Fruit fly (Drosophila melanogaster) whole organism, embryonic: Measurements from ENCODE around the gene CG10702.

Source experiments
- Bgb ChIP-seq: fragments of 200-800 bp; sonication (Bioruptor generic); IDR thresholded peaks from 2 replicates; pipeline ENCODE4 v1.3.6; 2022; ENCODE audit warnings: missing biosample characterization, missing genetic modification characterization; ENCODE audit not compliant: partially characterized antibody
- CG12391 ChIP-seq: fragments of 200-800 bp; sonication (Bioruptor generic); optimal IDR thresholded peaks from 3 replicates; lab custom pipeline; 2018; ENCODE audit warnings: missing biosample characterization, mild to moderate bottlenecking, missing genetic modification characterization, moderate library complexity
- CG12659 ChIP-seq: fragments of 200-800 bp; sonication (Bioruptor generic); optimal IDR thresholded peaks from 3 replicates; lab custom pipeline; 2017; ENCODE audit warnings: mild to moderate bottlenecking, missing biosample characterization, missing genetic modification reagents, missing genetic modification characterization
- CG12769 ChIP-seq: fragments of 200-800 bp; sonication (Bioruptor generic); optimal IDR thresholded peaks from 2 replicates; lab custom pipeline; 2019; ENCODE audit warnings: missing biosample characterization, mild to moderate bottlenecking, missing genetic modification characterization, moderate library complexity
- CG13424 ChIP-seq: fragments of 200-800 bp; sonication (Bioruptor generic); optimal IDR thresholded peaks from 2 replicates; lab custom pipeline; 2019; ENCODE audit warnings: missing biosample characterization, mild to moderate bottlenecking, missing genetic modification characterization, moderate library complexity
- CG13775 ChIP-seq: fragments of 200-800 bp; sonication (Bioruptor generic); optimal IDR thresholded peaks from 3 replicates; lab custom pipeline; 2017; ENCODE audit warnings: missing biosample characterization, mild to moderate bottlenecking, missing genetic modification characterization
- CG14014 ChIP-seq: fragments of 200-800 bp; sonication (Bioruptor generic); IDR thresholded peaks from 2 replicates; pipeline ENCODE4 v1.3.6; 2022; ENCODE audit warnings: missing biosample characterization, missing genetic modification characterization
- CG14860 ChIP-seq: fragments of 200-800 bp; sonication (Bioruptor generic); IDR thresholded peaks from 3 replicates; pipeline ENCODE4 v1.3.6; 2022; ENCODE audit warnings: missing biosample characterization, missing genetic modification characterization; ENCODE audit not compliant: partially characterized antibody
- CG17361 ChIP-seq: fragments of 200-800 bp; sonication (Bioruptor generic); IDR thresholded peaks from 3 replicates; pipeline ENCODE4 v1.3.6; 2022; ENCODE audit warnings: missing biosample characterization, missing genetic modification characterization
- CG18619 ChIP-seq: fragments of 200-800 bp; sonication (Bioruptor generic); optimal IDR thresholded peaks from 3 replicates; lab custom pipeline; 2017; ENCODE audit warnings: missing biosample characterization, mild to moderate bottlenecking, missing genetic modification characterization
- CG2678 ChIP-seq: fragments of 200-800 bp; sonication (Bioruptor generic); optimal IDR thresholded peaks from 3 replicates; lab custom pipeline; 2019; ENCODE audit warnings: missing biosample characterization, mild to moderate bottlenecking, missing genetic modification characterization, moderate library complexity
- CG2712 ChIP-seq: fragments of 200-800 bp; optimal IDR thresholded peaks from 3 replicates; lab custom pipeline; 2019; ENCODE audit warnings: missing biosample characterization, mild to moderate bottlenecking, missing genetic modification characterization, moderate library complexity
- CG30403 ChIP-seq: fragments of 200-800 bp; sonication (Bioruptor generic); optimal IDR thresholded peaks from 3 replicates; lab custom pipeline; 2016; ENCODE audit warnings: missing biosample characterization, missing genetic modification characterization
- CG6175 ChIP-seq: fragments of 200-800 bp; sonication (Bioruptor generic); IDR thresholded peaks from 3 replicates; pipeline ENCODE4 v1.3.6; 2022; ENCODE audit warnings: missing biosample characterization, missing genetic modification characterization
- CG6689 ChIP-seq: fragments of 200-800 bp; sonication (Bioruptor generic); IDR thresholded peaks from 2 replicates; pipeline ENCODE4 v1.3.6; 2022; ENCODE audit warnings: missing biosample characterization, missing genetic modification characterization
- CG7556 ChIP-seq: fragments of 200-800 bp; sonication (Bioruptor generic); optimal IDR thresholded peaks from 2 replicates; lab custom pipeline; 2017; ENCODE audit warnings: missing biosample characterization, mild to moderate bottlenecking, missing genetic modification characterization
- CG7839 ChIP-seq: fragments of 200-800 bp; sonication (Bioruptor generic); optimal IDR thresholded peaks from 3 replicates; lab custom pipeline; 2018; ENCODE audit warnings: missing biosample characterization, mild to moderate bottlenecking, missing genetic modification characterization, moderate library complexity
- CG9727 ChIP-seq: fragments of 200-800 bp; sonication (Bioruptor generic); optimal IDR thresholded peaks from 3 replicates; lab custom pipeline; 2017; ENCODE audit warnings: missing biosample characterization, mild to moderate bottlenecking, missing genetic modification characterization
- CG9817 ChIP-seq: fragments of 200-800 bp; sonication (Bioruptor generic); optimal IDR thresholded peaks from 2 replicates; lab custom pipeline; 2018; ENCODE audit warnings: missing biosample characterization, mild to moderate bottlenecking, missing genetic modification characterization, moderate library complexity
- CoRest ChIP-seq: fragments of 200-800 bp; sonication (Bioruptor generic); optimal IDR thresholded peaks from 3 replicates; lab custom pipeline; 2018; ENCODE audit warnings: missing biosample characterization, mild to moderate bottlenecking, missing genetic modification characterization, moderate library complexity
- Drgx ChIP-seq: fragments of 200-800 bp; sonication (Bioruptor generic); IDR thresholded peaks from 2 replicates; pipeline ENCODE4 v1.3.6; 2022; ENCODE audit warnings: missing biosample characterization, missing genetic modification characterization
- Eip74EF ChIP-seq, 2 experiments: fragments of 200-800 bp in 1 of 2; fragments of >200 bp in 1 of 2; sonication (Bioruptor generic) in 1 of 2; optimal IDR thresholded peaks; 2 replicates each; lab custom pipeline; 2017 to 2019; ENCODE audit warnings: missing biosample characterization in 2 of 2, missing genetic modification characterization in 2 of 2, mild to moderate bottlenecking in 1 of 2, moderate library complexity in 1 of 2
- Fer1 ChIP-seq: fragments of 200-800 bp; sonication (Bioruptor generic); optimal IDR thresholded peaks from 2 replicates; lab custom pipeline; 2017; ENCODE audit warnings: missing biosample characterization, mild to moderate bottlenecking, missing genetic modification characterization
- Nf-YA ChIP-seq: fragments of 200-800 bp; sonication (Bioruptor generic); IDR thresholded peaks from 2 replicates; pipeline ENCODE4 v1.3.6; 2022; ENCODE audit warnings: missing biosample characterization, missing genetic modification characterization
- NfI ChIP-seq: fragments of 200-800 bp; sonication (Bioruptor generic); optimal IDR thresholded peaks from 3 replicates; lab custom pipeline; 2018; ENCODE audit warnings: missing biosample characterization, mild to moderate bottlenecking, missing genetic modification characterization, moderate library complexity
- Oli ChIP-seq: fragments of 200-800 bp; sonication (Bioruptor generic); optimal IDR thresholded peaks from 2 replicates; lab custom pipeline; 2018; ENCODE audit warnings: missing biosample characterization, mild to moderate bottlenecking, missing genetic modification characterization, moderate library complexity
- Sin3A ChIP-seq: fragments of >200 bp; optimal IDR thresholded peaks from 2 replicates; lab custom pipeline; 2018
- Sox102F ChIP-seq: fragments of 200-800 bp; sonication (Bioruptor generic); optimal IDR thresholded peaks from 2 replicates; lab custom pipeline; 2018; ENCODE audit warnings: missing biosample characterization, mild to moderate bottlenecking, missing genetic modification characterization, moderate library complexity
- ac ChIP-seq: fragments of 200-800 bp; sonication (Bioruptor generic); optimal IDR thresholded peaks from 3 replicates; lab custom pipeline; 2017; ENCODE audit warnings: missing biosample characterization, mild to moderate bottlenecking, missing genetic modification characterization
- ara ChIP-seq: fragments of 200-800 bp; sonication (Bioruptor generic); IDR thresholded peaks from 2 replicates; pipeline ENCODE4 v1.3.6; 2022; ENCODE audit warnings: missing biosample characterization, missing genetic modification characterization
- bbx ChIP-seq: fragments of 200-800 bp; sonication (Bioruptor generic); IDR thresholded peaks from 2 replicates; pipeline ENCODE4 v1.3.6; 2022; ENCODE audit warnings: missing biosample characterization, missing genetic modification characterization; ENCODE audit not compliant: partially characterized antibody
- bcd ChIP-seq: fragments of 200-800 bp; sonication (Bioruptor generic); optimal IDR thresholded peaks from 2 replicates; lab custom pipeline; 2017; ENCODE audit warnings: missing biosample characterization, mild to moderate bottlenecking, missing genetic modification characterization
- cad ChIP-seq: fragments of >200 bp; optimal IDR thresholded peaks from 2 replicates; lab custom pipeline; 2017; ENCODE audit warnings: missing biosample characterization, missing genetic modification characterization
- dpn ChIP-seq, 2 experiments: fragments of 200-800 bp; sonication (Bioruptor generic); optimal IDR thresholded peaks; 3 replicates each; lab custom pipeline; 2016; ENCODE audit warnings: missing biosample characterization in 2 of 2, missing genetic modification characterization in 2 of 2
- fd96Cb ChIP-seq: fragments of 200-800 bp; sonication (Bioruptor generic); optimal IDR thresholded peaks from 2 replicates; lab custom pipeline; 2018; ENCODE audit warnings: missing biosample characterization, mild to moderate bottlenecking, missing genetic modification characterization, moderate library complexity
- ftz-f1 ChIP-seq: fragments of 200-800 bp; sonication (Bioruptor generic); optimal IDR thresholded peaks from 2 replicates; lab custom pipeline; 2016; ENCODE audit warnings: missing biosample characterization, missing genetic modification characterization
- gem ChIP-seq: fragments of 200-800 bp; sonication (Bioruptor generic); optimal IDR thresholded peaks from 2 replicates; lab custom pipeline; 2019; ENCODE audit warnings: missing biosample characterization, mild to moderate bottlenecking, missing genetic modification characterization, moderate library complexity
- ham ChIP-seq: fragments of 200-800 bp; sonication (Bioruptor generic); IDR thresholded peaks from 2 replicates; pipeline ENCODE4 v1.3.6; 2022; ENCODE audit warnings: missing biosample characterization, missing genetic modification characterization
- ind ChIP-seq: fragments of 200-800 bp; sonication (Bioruptor generic); optimal IDR thresholded peaks from 3 replicates; lab custom pipeline; 2016; ENCODE audit warnings: missing biosample characterization, missing genetic modification characterization
- lilli ChIP-seq: fragments of 200-800 bp; sonication (Bioruptor generic); optimal IDR thresholded peaks from 3 replicates; lab custom pipeline; 2016; ENCODE audit warnings: missing biosample characterization, missing genetic modification characterization
- lola ChIP-seq, 3 experiments: fragments of >200 bp in 2 of 3; fragments of 200-800 bp in 1 of 3; sonication (Bioruptor generic) in 1 of 3; optimal IDR thresholded peaks; 2 replicates each; lab custom pipeline; 2017 to 2019; ENCODE audit warnings: missing biosample characterization in 3 of 3, missing genetic modification characterization in 3 of 3, mild to moderate bottlenecking in 1 of 3, moderate library complexity in 1 of 3
- row ChIP-seq: fragments of 200-800 bp; sonication (Bioruptor generic); IDR thresholded peaks from 3 replicates; pipeline ENCODE4 v1.3.6; 2022; ENCODE audit warnings: missing biosample characterization, missing genetic modification characterization
- sens ChIP-seq: fragments of 200-800 bp; sonication (Bioruptor generic); peaks from one replicate; lab custom pipeline; 2016; ENCODE audit warnings: missing biosample characterization, missing genetic modification characterization
- zf30C ChIP-seq: fragments of 200-800 bp; sonication (Bioruptor generic); optimal IDR thresholded peaks from 3 replicates; lab custom pipeline; 2018; ENCODE audit warnings: missing biosample characterization, mild to moderate bottlenecking, missing genetic modification characterization
- zfh1 ChIP-seq: fragments of 200-800 bp; sonication (Bioruptor generic); IDR thresholded peaks from 3 replicates; pipeline ENCODE4 v1.3.6; 2022; ENCODE audit warnings: missing biosample characterization, missing genetic modification characterization
- zfh2 ChIP-seq: fragments of 200-800 bp; sonication (Bioruptor generic); optimal IDR thresholded peaks from 2 replicates; lab custom pipeline; 2016; ENCODE audit warnings: missing biosample characterization, missing genetic modification characterization

CG10702 gene

dm6 chr2L:19036105-19036714 lies 33.4 kb downstream of the CG10702 start (continued):
- TF ChIP-seq CG12391 (tag; lab: Kevin White, UChicago) (peak; percentile 15), CG2712 (peak; percentile 14), CG7556 (GFP tag; lab: Kevin White, UChicago) (peak; percentile 49), ac (GFP tag; lab: Kevin White, UChicago) (no peak), zfh1 (no peak), dpn (GFP tag; optimal IDR thresholded peaks at IDR 0.05; lab: Kevin White, UChicago) (peak in 1 of 2 experiments; percentile 8), CG17361 (GFP tag; lab: Robert Waterston, UW) (0 out of 3 replicates have a peak, but pooled peaks have one; percentile 25), Nf-YA (GFP tag; lab: Robert Waterston, UW) (no peak), ham (no peak), zf30C (GFP tag; lab: Kevin White, UChicago) (no peak), cad (GFP tag; lab: Kevin White, UChicago) (peak; percentile 1), CG14860 (GFP tag; lab: Robert Waterston, UW) (no peak), Eip74EF (GFP tag; optimal IDR thresholded peaks at IDR 0.05; lab: Kevin White, UChicago) (peak in 1 of 2 experiments; percentile 1), CG12659 (GFP tag; lab: Kevin White, UChicago) (peak; percentile 2), zfh2 (GFP tag; lab: Kevin White, UChicago) (no peak), CG18619 (peak; percentile 11), CG12769 (tag; lab: Kevin White, UChicago) (peak; percentile 91), sens (GFP tag; lab: Kevin White, UChicago) (peak; percentile 81), gem (peak; percentile 45), ind (GFP tag; lab: Kevin White, UChicago) (peak; percentile 13), CG9817 (tag; lab: Kevin White, UChicago) (no peak), lilli (GFP tag; lab: Kevin White, UChicago) (peak; percentile 26), CG6689 (no peak), ftz-f1 (peak; percentile 47), CG13424 (peak; percentile 11), CoRest (tag; lab: Kevin White, UChicago) (peak; percentile 49), bcd (GFP tag; lab: Kevin White, UChicago) (peak; percentile 7), lola (GFP tag; optimal IDR thresholded peaks at IDR 0.05; lab: Kevin White, UChicago) (no peak), CG2678 (peak; percentile 58), bbx (GFP tag; lab: Robert Waterston, UW) (0 out of 2 replicates have a peak, but pooled peaks have one; percentile 14), fd96Cb (tag; lab: Kevin White, UChicago) (peak; percentile 12), Drgx (peak; percentile 6; the same call in 1 of the 2 replicates), ara (GFP tag; lab: Robert Waterston, UW) (no peak), Sox102F (peak; percentile 34), CG9727 (peak; percentile 22), row (peak; percentile 33; the same call in 1 of the 3 replicates), Bgb (GFP tag; lab: Robert Waterston, UW) (no peak), CG14014 (no peak), Sin3A (lab: Kevin White, UChicago) (no peak), CG30403 (GFP tag; lab: Kevin White, UChicago) (peak; percentile 41), CG6175 (GFP tag; lab: Robert Waterston, UW) (0 out of 3 replicates have a peak, but pooled peaks have one; percentile 21), Oli (tag; lab: Kevin White, UChicago) (peak; percentile 19), CG7839 (peak; percentile 25), NfI (GFP tag; lab: Kevin White, UChicago) (peak; percentile 3), Fer1 (GFP tag; lab: Kevin White, UChicago) (peak; percentile 10), CG13775 (peak; percentile 20)
